Worm (Caenorhabditis elegans) whole organism, L3 larva: ENCODE measurements around the gene daf-4.
A peak's percentile ranks its signal among the peaks of the same experiment; 100 is the strongest.

Experiments used
- ZK546.5 ChIP-seq: sonication (generic microtip); optimal IDR thresholded peaks from 2 replicates; lab custom pipeline; 2017; ENCODE audit warnings: missing biosample characterization, missing genetic modification characterization
- egl-27 ChIP-seq: sonication (generic microtip); optimal IDR thresholded peaks from 4 replicates; lab custom pipeline; 2017; ENCODE audit warnings: missing biosample characterization, missing genetic modification reagents, missing genetic modification characterization
- elt-2 ChIP-seq: sonication (generic microtip); optimal IDR thresholded peaks from 2 replicates; lab custom pipeline; 2016; ENCODE audit warnings: missing genetic modification reagents, mild to moderate bottlenecking, missing genetic modification characterization, missing compliant biosample characterization
- lin-15B ChIP-seq: fragments of 150-350 bp; optimal IDR thresholded peaks from 2 replicates; lab custom pipeline; 2014; ENCODE audit warnings: missing biosample characterization, missing genetic modification characterization
- nhr-67 ChIP-seq: fragments of 150-350 bp; optimal IDR thresholded peaks from 2 replicates; lab custom pipeline; 2014; ENCODE audit warnings: missing biosample characterization, missing genetic modification characterization
- nhr-76 ChIP-seq: fragments of 150-350 bp; sonication (generic microtip); optimal IDR thresholded peaks from 5 replicates; lab custom pipeline; 2014; ENCODE audit warnings: missing biosample characterization, missing genetic modification characterization
- sea-2 ChIP-seq: fragments of 150-350 bp; sonication (generic microtip); optimal IDR thresholded peaks from 4 replicates; lab custom pipeline; 2014; ENCODE audit warnings: missing biosample characterization, missing genetic modification reagents, missing genetic modification characterization
- unc-62 ChIP-seq: fragments of 150-350 bp; sonication (generic microtip); optimal IDR thresholded peaks from 4 replicates; lab custom pipeline; 2014; ENCODE audit warnings: missing biosample characterization, missing genetic modification reagents, missing genetic modification characterization

ce11 chrIII:5601999-5602398, 22.9 kb upstream of the daf-4 start:
- TF ChIP-seq elt-2 (tag; lab: Kevin White, UChicago), result peak; percentile 57
- TF ChIP-seq nhr-67 (tag; lab: Kevin White, UChicago), result no peak
- TF ChIP-seq sea-2 (GFP tag; lab: Kevin White, UChicago), result no peak
- TF ChIP-seq egl-27, result peak; percentile 49
- no peak for TF ChIP-seq unc-62 (GFP tag; lab: Kevin White, UChicago)
- no peak for TF ChIP-seq nhr-76
- no peak for TF ChIP-seq ZK546.5
- peak; percentile 57 for TF ChIP-seq lin-15B
